Worm (Caenorhabditis elegans) whole organism, L1 larva: ENCODE measurements around the gene cyk-7.
A peak's percentile ranks its signal among the peaks of the same experiment; 100 is the strongest.

Experiments
- C04F5.9 ChIP-seq: sonication (generic microtip); optimal IDR thresholded peaks from 2 replicates; lab custom pipeline; 2016; ENCODE audit warnings: missing genetic modification characterization, missing compliant biosample characterization
- C34B4.2 ChIP-seq: sonication (generic microtip); optimal IDR thresholded peaks from 2 replicates; lab custom pipeline; 2017; ENCODE audit warnings: mild to moderate bottlenecking, missing genetic modification characterization, missing compliant biosample characterization
- F16B12.6 ChIP-seq: fragments of 150-350 bp; optimal IDR thresholded peaks from 2 replicates; lab custom pipeline; 2014; ENCODE audit warnings: missing biosample characterization, missing genetic modification characterization
- Y116A8C.19 ChIP-seq: sonication (generic microtip); optimal IDR thresholded peaks from 2 replicates; lab custom pipeline; 2016; ENCODE audit warnings: missing compliant biosample characterization, missing genetic modification characterization, borderline replicate concordance
- ama-1 ChIP-seq: fragments of 150-350 bp; optimal IDR thresholded peaks from 2 replicates; lab custom pipeline; 2014
- dpl-1 ChIP-seq, 3 experiments: fragments of 150-350 bp in 2 of 3; sonication (generic microtip) in 1 of 3; optimal IDR thresholded peaks; 2 replicates each; lab custom pipeline; 2014 to 2017; ENCODE audit warnings: missing biosample characterization in 3 of 3, missing genetic modification characterization in 3 of 3, missing genetic modification reagents in 3 of 3
- efl-1 ChIP-seq, 4 experiments: fragments of 150-350 bp; optimal IDR thresholded peaks in 3 of 4; peaks in 1 of 4; 1 replicate in 1 of 4; 2 replicates in 3 of 4; lab custom pipeline; 2014; ENCODE audit warnings: missing biosample characterization in 2 of 4, missing genetic modification characterization in 2 of 4, missing genetic modification reagents in 2 of 4
- elt-3 ChIP-seq, 6 experiments: fragments of 150-350 bp in 1 of 6; sonication (generic microtip); optimal IDR thresholded peaks; 2 replicates each; lab custom pipeline; 2017 to 2018; ENCODE audit warnings: missing biosample characterization in 6 of 6, missing genetic modification characterization in 6 of 6, inconsistent platforms in 1 of 6
- fkh-4 ChIP-seq: sonication (generic microtip); optimal IDR thresholded peaks from 2 replicates; lab custom pipeline; 2016; ENCODE audit warnings: missing compliant biosample characterization, missing genetic modification characterization, borderline replicate concordance
- fkh-8 ChIP-seq: sonication (generic microtip); optimal IDR thresholded peaks from 2 replicates; lab custom pipeline; 2016; ENCODE audit warnings: mild to moderate bottlenecking, missing genetic modification characterization, missing compliant biosample characterization
- hlh-17 ChIP-seq: fragments of 200-800 bp; sonication (Bioruptor generic); optimal IDR thresholded peaks from 2 replicates; lab custom pipeline; 2018; ENCODE audit warnings: missing genetic modification characterization, mild to moderate bottlenecking, missing compliant biosample characterization, moderate library complexity, borderline replicate concordance
- irx-1 ChIP-seq: sonication (generic microtip); optimal IDR thresholded peaks from 2 replicates; lab custom pipeline; 2016; ENCODE audit warnings: missing genetic modification characterization, missing compliant biosample characterization
- jun-1 ChIP-seq: fragments of 150-350 bp; optimal IDR thresholded peaks from 2 replicates; lab custom pipeline; 2014; ENCODE audit warnings: missing biosample characterization, missing genetic modification reagents, missing genetic modification characterization
- lin-14 ChIP-seq: fragments of 200-800 bp; sonication (Bioruptor generic); optimal IDR thresholded peaks from 2 replicates; lab custom pipeline; 2018; ENCODE audit warnings: mild to moderate bottlenecking, missing genetic modification characterization, moderate library complexity, missing compliant biosample characterization
- lsy-2 ChIP-seq, 2 experiments: fragments of 150-350 bp; optimal IDR thresholded peaks; 2 replicates each; lab custom pipeline; 2014; ENCODE audit warnings: missing biosample characterization in 2 of 2, missing genetic modification characterization in 2 of 2
- mdl-1 ChIP-seq, 2 experiments: fragments of 150-350 bp; optimal IDR thresholded peaks; 2 replicates each; lab custom pipeline; 2014 to 2017; ENCODE audit warnings: missing biosample characterization in 2 of 2, missing genetic modification characterization in 2 of 2, inconsistent platforms in 1 of 2
- mep-1 ChIP-seq: fragments of 150-350 bp; optimal IDR thresholded peaks from 2 replicates; lab custom pipeline; 2014; ENCODE audit warnings: missing biosample characterization, missing genetic modification characterization
- nhr-47 ChIP-seq: sonication (generic microtip); optimal IDR thresholded peaks from 2 replicates; lab custom pipeline; 2016; ENCODE audit warnings: mild to moderate bottlenecking, missing genetic modification characterization, moderate library complexity, missing compliant biosample characterization
- nhr-71 ChIP-seq: sonication (generic microtip); optimal IDR thresholded peaks from 2 replicates; lab custom pipeline; 2016; ENCODE audit warnings: mild to moderate bottlenecking, missing genetic modification characterization, moderate library complexity, missing compliant biosample characterization
- nhr-76 ChIP-seq: sonication (generic microtip); optimal IDR thresholded peaks from 2 replicates; lab custom pipeline; 2017; ENCODE audit warnings: missing biosample characterization, missing genetic modification characterization
- nhr-85 ChIP-seq: sonication (generic microtip); peaks from one replicate; lab custom pipeline; 2016; ENCODE audit warnings: missing genetic modification characterization, inconsistent platforms, missing compliant biosample characterization
- nhr-90 ChIP-seq: sonication (generic microtip); optimal IDR thresholded peaks from 2 replicates; lab custom pipeline; 2016; ENCODE audit warnings: mild to moderate bottlenecking, missing genetic modification characterization, missing compliant biosample characterization; ENCODE audit not compliant: poor library complexity
- pax-3 ChIP-seq: fragments of 200-800 bp; sonication (Bioruptor generic); optimal IDR thresholded peaks from 2 replicates; lab custom pipeline; 2018; ENCODE audit warnings: mild to moderate bottlenecking, missing genetic modification characterization, moderate library complexity, missing compliant biosample characterization
- pqm-1 ChIP-seq: sonication (generic microtip); optimal IDR thresholded peaks from 3 replicates; lab custom pipeline; 2017; ENCODE audit warnings: missing biosample characterization, missing genetic modification characterization
- rnt-1 ChIP-seq: sonication (generic microtip); optimal IDR thresholded peaks from 2 replicates; lab custom pipeline; 2016; ENCODE audit warnings: mild to moderate bottlenecking, missing genetic modification characterization, moderate library complexity, missing compliant biosample characterization
- snpc-4 ChIP-seq: fragments of 150-350 bp; optimal IDR thresholded peaks from 2 replicates; lab custom pipeline; 2014; ENCODE audit warnings: missing biosample characterization, missing genetic modification characterization
- snu-23 ChIP-seq: sonication (generic microtip); optimal IDR thresholded peaks from 2 replicates; lab custom pipeline; 2016; ENCODE audit warnings: missing genetic modification characterization, missing compliant biosample characterization
- sox-4 ChIP-seq: sonication (generic microtip); optimal IDR thresholded peaks from 2 replicates; lab custom pipeline; 2016; ENCODE audit warnings: missing genetic modification characterization, missing compliant biosample characterization
- sptf-1 ChIP-seq: fragments of 150-350 bp; optimal IDR thresholded peaks from 2 replicates; lab custom pipeline; 2014; ENCODE audit warnings: missing biosample characterization, missing genetic modification characterization
- swsn-7 ChIP-seq: sonication (generic microtip); optimal IDR thresholded peaks from 2 replicates; lab custom pipeline; 2016; ENCODE audit warnings: missing genetic modification characterization, missing compliant biosample characterization
- unc-130 ChIP-seq: fragments of 150-350 bp; optimal IDR thresholded peaks from 2 replicates; lab custom pipeline; 2017; ENCODE audit warnings: missing biosample characterization, missing genetic modification characterization, inconsistent platforms
- unc-98 ChIP-seq: fragments of 200-800 bp; sonication (Bioruptor generic); IDR thresholded peaks from 2 replicates; pipeline ENCODE4 v1.3.6; 2022; ENCODE audit warnings: missing genetic modification characterization, missing compliant biosample characterization
- xbp-1 ChIP-seq: sonication (generic microtip); optimal IDR thresholded peaks from 2 replicates; lab custom pipeline; 2016; ENCODE audit warnings: missing genetic modification characterization, missing compliant biosample characterization
- ztf-11 ChIP-seq, 2 experiments: sonication (generic microtip); optimal IDR thresholded peaks; 2 replicates each; lab custom pipeline; 2016 to 2017; ENCODE audit warnings: missing genetic modification characterization in 2 of 2, missing biosample characterization in 1 of 2, missing compliant biosample characterization in 1 of 2

The cyk-7 gene

ce11 chrIII:7780566-7781238, 14.5 kb downstream of the cyk-7 start (continued):
- TF ChIP-seq sox-4 (tag; lab: Kevin White, UChicago) (no peak), lsy-2 (tag; optimal IDR thresholded peaks at IDR 0.05; lab: Kevin White, UChicago) (peak in 1 of 2 experiments; percentile 9), fkh-8 (tag; lab: Kevin White, UChicago) (no peak), pax-3 (tag; lab: Kevin White, UChicago) (no peak), sptf-1 (tag; lab: Kevin White, UChicago) (no peak), irx-1 (tag; lab: Kevin White, UChicago) (no peak), dpl-1 (GFP tag; optimal IDR thresholded peaks at IDR 0.05; lab: Kevin White, UChicago) (no peak), swsn-7 (tag; lab: Kevin White, UChicago) (no peak), efl-1 (optimal IDR thresholded peaks at IDR 0.05; lab: Kevin White, UChicago) (no peak), efl-1 (GFP tag; optimal IDR thresholded peaks at IDR 0.05 in 1 of 2; lab: Kevin White, UChicago) (no peak), pqm-1 (tag; lab: Kevin White, UChicago) (no peak), nhr-71 (tag; lab: Kevin White, UChicago) (peak; percentile 51), mep-1 (tag; lab: Kevin White, UChicago) (no peak), nhr-85 (tag; lab: Kevin White, UChicago) (peak; percentile 67)

ce11 chrIII:7779313-7779712, 15.9 kb downstream of the cyk-7 start:
- TF ChIP-seq lsy-2 (tag; optimal IDR thresholded peaks at IDR 0.05; lab: Kevin White, UChicago) (peak in 1 of 2 experiments; percentile 58), Y116A8C.19 (tag; lab: Kevin White, UChicago) (no peak), nhr-90 (no peak)
- TF ChIP-seq, all 84 proteins: peak for 1

ce11 chrIII:7778530-7778929, 16.7 kb downstream of the cyk-7 start:
- TF ChIP-seq rnt-1 (peak; percentile 65), lsy-2 (tag; optimal IDR thresholded peaks at IDR 0.05; lab: Kevin White, UChicago) (peak; percentile 68 to 83), C34B4.2 (tag; lab: Kevin White, UChicago) (no peak), snpc-4 (tag; lab: Kevin White, UChicago) (no peak), dpl-1 (GFP tag; optimal IDR thresholded peaks at IDR 0.05; lab: Kevin White, UChicago) (no peak), elt-3 (tag; optimal IDR thresholded peaks at IDR 0.05; lab: Kevin White, UChicago) (no peak), lin-14 (GFP tag; lab: Kevin White, UChicago) (peak; percentile 31), C04F5.9 (tag; lab: Kevin White, UChicago) (no peak), unc-130 (tag; lab: Kevin White, UChicago) (peak; percentile 40), ztf-11 (tag; optimal IDR thresholded peaks at IDR 0.05; lab: Kevin White, UChicago) (no peak), nhr-85 (tag; lab: Kevin White, UChicago) (peak; percentile 38), fkh-4 (tag; lab: Kevin White, UChicago) (no peak), hlh-17 (no peak), unc-98 (GFP tag; lab: Robert Waterston, UW) (no peak), snu-23 (GFP tag; lab: Kevin White, UChicago) (peak; percentile 4), xbp-1 (tag; lab: Kevin White, UChicago) (no peak), jun-1 (no peak), nhr-47 (tag; lab: Kevin White, UChicago) (no peak), nhr-76 (tag; lab: Kevin White, UChicago) (no peak), ama-1 (lab: Kevin White, UChicago) (no peak), nhr-71 (tag; lab: Kevin White, UChicago) (peak; percentile 30), sptf-1 (tag; lab: Kevin White, UChicago) (no peak), sox-4 (tag; lab: Kevin White, UChicago) (no peak)

ce11 chrIII:7775983-7776440, 19.2 kb downstream of the cyk-7 start, which contains the start of gene bath-15:
TSS of gene bath-15 (minus strand) at chrIII:7776033.
- TF ChIP-seq mdl-1 (tag; optimal IDR thresholded peaks at IDR 0.05; lab: Kevin White, UChicago) (no peak), pax-3 (tag; lab: Kevin White, UChicago) (no peak), F16B12.6 (tag; lab: Kevin White, UChicago) (no peak)
